Fruit fly (Drosophila melanogaster) whole organism, embryonic: Measurements from ENCODE around the gene Srp14.

Experiments
- Asciz ChIP-seq: fragments of 200-800 bp; sonication (Bioruptor generic); optimal IDR thresholded peaks from 2 replicates; lab custom pipeline; 2017; ENCODE audit warnings: missing biosample characterization, mild to moderate bottlenecking, missing genetic modification characterization, missing genetic modification reagents
- Bteb2 ChIP-seq: fragments of 200-800 bp; sonication (Bioruptor generic); optimal IDR thresholded peaks from 2 replicates; lab custom pipeline; 2016; ENCODE audit warnings: missing biosample characterization, missing genetic modification characterization
- CG11247 ChIP-seq: fragments of 200-800 bp; sonication (Bioruptor generic); IDR thresholded peaks from 2 replicates; pipeline ENCODE4 v1.3.6; 2022; ENCODE audit warnings: missing biosample characterization, missing genetic modification characterization
- CG11723 ChIP-seq: fragments of 200-800 bp; sonication (Bioruptor generic); optimal IDR thresholded peaks from 2 replicates; lab custom pipeline; 2017; ENCODE audit warnings: missing biosample characterization, mild to moderate bottlenecking, missing genetic modification characterization
- CG15696 ChIP-seq: fragments of 200-800 bp; sonication (Bioruptor generic); optimal IDR thresholded peaks from 2 replicates; lab custom pipeline; 2019; ENCODE audit warnings: missing biosample characterization, mild to moderate bottlenecking, missing genetic modification characterization, moderate library complexity
- CG18262 ChIP-seq: fragments of 200-800 bp; optimal IDR thresholded peaks from 3 replicates; lab custom pipeline; 2019; ENCODE audit warnings: missing biosample characterization, mild to moderate bottlenecking, missing genetic modification characterization, moderate library complexity
- CG1832 ChIP-seq: fragments of 200-800 bp; sonication (Bioruptor generic); optimal IDR thresholded peaks from 2 replicates; lab custom pipeline; 2017; ENCODE audit warnings: missing biosample characterization, mild to moderate bottlenecking, missing genetic modification characterization, inconsistent platforms
- CG18599 ChIP-seq: fragments of 200-800 bp; sonication (Bioruptor generic); optimal IDR thresholded peaks from 3 replicates; lab custom pipeline; 2017; ENCODE audit warnings: missing biosample characterization, missing genetic modification characterization, mild to moderate bottlenecking, moderate library complexity, missing genetic modification reagents
- CG3838 ChIP-seq: fragments of 200-800 bp; sonication (Bioruptor generic); optimal IDR thresholded peaks from 3 replicates; lab custom pipeline; 2016; ENCODE audit warnings: missing biosample characterization, missing genetic modification characterization
- CG4424 ChIP-seq: fragments of 200-800 bp; sonication (Bioruptor generic); optimal IDR thresholded peaks from 3 replicates; lab custom pipeline; 2016; ENCODE audit warnings: missing biosample characterization, missing genetic modification characterization
- CG4617 ChIP-seq: fragments of 200-800 bp; sonication (Bioruptor generic); optimal IDR thresholded peaks from 3 replicates; lab custom pipeline; 2016; ENCODE audit warnings: missing biosample characterization, missing genetic modification characterization, borderline replicate concordance
- CG6854 ChIP-seq: fragments of 200-800 bp; sonication (Bioruptor generic); optimal IDR thresholded peaks from 3 replicates; lab custom pipeline; 2017; ENCODE audit warnings: missing biosample characterization, mild to moderate bottlenecking, missing genetic modification characterization
- CG8290 ChIP-seq, 3 experiments: fragments of 200-800 bp; sonication (Bioruptor generic); optimal IDR thresholded peaks; 2 replicates each; lab custom pipeline; 2016 to 2019; ENCODE audit warnings: missing biosample characterization in 3 of 3, missing genetic modification characterization in 3 of 3, mild to moderate bottlenecking in 2 of 3, moderate library complexity in 1 of 3
- CG8478 ChIP-seq: fragments of >200 bp; optimal IDR thresholded peaks from 2 replicates; lab custom pipeline; 2018
- CG9609 ChIP-seq: fragments of 200-800 bp; sonication (Bioruptor generic); optimal IDR thresholded peaks from 3 replicates; lab custom pipeline; 2016; ENCODE audit warnings: missing biosample characterization, missing genetic modification characterization
- CG9932 ChIP-seq: fragments of 200-800 bp; sonication (Bioruptor generic); IDR thresholded peaks from 2 replicates; pipeline ENCODE4 v1.3.6; 2022; ENCODE audit warnings: missing biosample characterization, missing genetic modification characterization
- CHES-1-like ChIP-seq: fragments of 200-800 bp; sonication (Bioruptor generic); optimal IDR thresholded peaks from 2 replicates; lab custom pipeline; 2016; ENCODE audit warnings: missing biosample characterization, missing genetic modification characterization
- D ChIP-seq, 2 experiments: fragments of 200-800 bp in 1 of 2; fragments of >200 bp in 1 of 2; sonication (Bioruptor generic) in 1 of 2; optimal IDR thresholded peaks; 2 replicates in 1 of 2; 3 replicates in 1 of 2; lab custom pipeline; 2017; ENCODE audit warnings: mild to moderate bottlenecking in 1 of 2, missing biosample characterization in 1 of 2, missing genetic modification characterization in 1 of 2, missing genetic modification reagents in 1 of 2
- D19B ChIP-seq: fragments of 200-800 bp; sonication (Bioruptor generic); optimal IDR thresholded peaks from 2 replicates; lab custom pipeline; 2017; ENCODE audit warnings: missing biosample characterization, mild to moderate bottlenecking, missing genetic modification characterization
- Dfd ChIP-seq, 2 experiments: fragments of >200 bp; optimal IDR thresholded peaks; 2 replicates each; lab custom pipeline; 2017; ENCODE audit warnings: missing biosample characterization in 2 of 2, missing genetic modification characterization in 2 of 2
- Dp ChIP-seq: fragments of 200-800 bp; sonication (Bioruptor generic); optimal IDR thresholded peaks from 2 replicates; lab custom pipeline; 2018; ENCODE audit warnings: missing biosample characterization, mild to moderate bottlenecking, missing genetic modification characterization, moderate library complexity
- Elba2 ChIP-seq: fragments of 200-800 bp; sonication (Bioruptor generic); optimal IDR thresholded peaks from 3 replicates; lab custom pipeline; 2016; ENCODE audit warnings: missing biosample characterization, missing genetic modification characterization
- Fer1 ChIP-seq: fragments of 200-800 bp; sonication (Bioruptor generic); optimal IDR thresholded peaks from 2 replicates; lab custom pipeline; 2017; ENCODE audit warnings: missing biosample characterization, mild to moderate bottlenecking, missing genetic modification characterization
- Hmr ChIP-seq: fragments of 200-800 bp; sonication (Bioruptor generic); optimal IDR thresholded peaks from 3 replicates; lab custom pipeline; 2017; ENCODE audit warnings: mild to moderate bottlenecking, missing biosample characterization, missing genetic modification reagents, missing genetic modification characterization
- Mes4 ChIP-seq: fragments of 200-800 bp; sonication (Bioruptor generic); optimal IDR thresholded peaks from 2 replicates; lab custom pipeline; 2016; ENCODE audit warnings: missing biosample characterization, missing genetic modification characterization
- Myb ChIP-seq: fragments of 200-800 bp; sonication (Bioruptor generic); optimal IDR thresholded peaks from 2 replicates; lab custom pipeline; 2016; ENCODE audit warnings: missing biosample characterization, missing genetic modification characterization
- Pdp1 ChIP-seq, 2 experiments: fragments of 200-800 bp; sonication (Bioruptor generic); optimal IDR thresholded peaks; 3 replicates each; lab custom pipeline; 2016; ENCODE audit warnings: missing biosample characterization in 2 of 2, missing genetic modification characterization in 2 of 2, mild to moderate bottlenecking in 1 of 2, moderate library complexity in 1 of 2
- TFAM ChIP-seq: fragments of 200-800 bp; sonication (Bioruptor generic); optimal IDR thresholded peaks from 2 replicates; lab custom pipeline; 2017; ENCODE audit warnings: missing biosample characterization, missing genetic modification characterization, inconsistent platforms
- YL-1 ChIP-seq: fragments of 200-800 bp; sonication (Bioruptor generic); optimal IDR thresholded peaks from 3 replicates; lab custom pipeline; 2017; ENCODE audit warnings: missing biosample characterization, mild to moderate bottlenecking, missing genetic modification characterization
- ap ChIP-seq: fragments of 200-800 bp; sonication (Bioruptor generic); IDR thresholded peaks from 2 replicates; pipeline ENCODE4 v1.3.6; 2022; ENCODE audit warnings: missing biosample characterization, missing genetic modification characterization
- crol ChIP-seq: fragments of 200-800 bp; sonication (Bioruptor generic); IDR thresholded peaks from 2 replicates; pipeline ENCODE4 v1.3.6; 2022; ENCODE audit warnings: missing biosample characterization, missing genetic modification characterization
- dan ChIP-seq: fragments of 200-800 bp; sonication (Bioruptor generic); IDR thresholded peaks from 2 replicates; pipeline ENCODE4 v1.3.6; 2022; ENCODE audit warnings: missing biosample characterization, missing genetic modification characterization
- dpn ChIP-seq, 2 experiments: fragments of 200-800 bp; sonication (Bioruptor generic); optimal IDR thresholded peaks; 3 replicates each; lab custom pipeline; 2016; ENCODE audit warnings: missing biosample characterization in 2 of 2, missing genetic modification characterization in 2 of 2
- en ChIP-seq: fragments of 200-800 bp; sonication (Bioruptor generic); optimal IDR thresholded peaks from 2 replicates; lab custom pipeline; 2016; ENCODE audit warnings: missing biosample characterization, missing genetic modification characterization
- fd64A ChIP-seq: fragments of 200-800 bp; sonication (Bioruptor generic); optimal IDR thresholded peaks from 3 replicates; lab custom pipeline; 2018; ENCODE audit warnings: missing biosample characterization, mild to moderate bottlenecking, missing genetic modification characterization
- grau ChIP-seq: fragments of 200-800 bp; optimal IDR thresholded peaks from 3 replicates; lab custom pipeline; 2019; ENCODE audit warnings: missing biosample characterization, mild to moderate bottlenecking, missing genetic modification characterization, moderate library complexity
- h ChIP-seq: fragments of >200 bp; optimal IDR thresholded peaks from 2 replicates; lab custom pipeline; 2017
- hth ChIP-seq: fragments of >200 bp; optimal IDR thresholded peaks from 2 replicates; lab custom pipeline; 2017; ENCODE audit warnings: inconsistent platforms
- jing ChIP-seq: fragments of 200-800 bp; sonication (Bioruptor generic); optimal IDR thresholded peaks from 2 replicates; lab custom pipeline; 2018; ENCODE audit warnings: missing biosample characterization, mild to moderate bottlenecking, missing genetic modification characterization
- lbe ChIP-seq: fragments of 200-800 bp; sonication (Bioruptor generic); optimal IDR thresholded peaks from 2 replicates; lab custom pipeline; 2016; ENCODE audit warnings: missing biosample characterization, mild to moderate bottlenecking, missing genetic modification characterization
- pnt ChIP-seq: fragments of 200-800 bp; sonication (Bioruptor generic); optimal IDR thresholded peaks from 3 replicates; lab custom pipeline; 2016; ENCODE audit warnings: missing biosample characterization, missing genetic modification characterization
- prd ChIP-seq, 3 experiments: fragments of >200 bp in 2 of 3; fragments of 200-800 bp in 1 of 3; sonication (Bioruptor generic) in 1 of 3; optimal IDR thresholded peaks in 2 of 3; IDR thresholded peaks in 1 of 3; 2 replicates in 2 of 3; 3 replicates in 1 of 3; pipeline versions ENCODE4 v1.3.6 to Lab custom; 2017 to 2022; ENCODE audit warnings: missing biosample characterization in 1 of 3, missing genetic modification characterization in 1 of 3
- pum ChIP-seq: fragments of 200-800 bp; sonication (Bioruptor generic); optimal IDR thresholded peaks from 2 replicates; lab custom pipeline; 2016; ENCODE audit warnings: missing biosample characterization, missing genetic modification characterization
- sna ChIP-seq: fragments of 200-800 bp; sonication (Bioruptor generic); IDR thresholded peaks from 2 replicates; pipeline ENCODE4 v1.3.6; 2022; ENCODE audit warnings: missing biosample characterization, missing genetic modification characterization; ENCODE audit not compliant: partially characterized antibody
- tll ChIP-seq, 2 experiments: fragments of 200-800 bp in 1 of 2; fragments of >200 bp in 1 of 2; sonication (Bioruptor generic) in 1 of 2; optimal IDR thresholded peaks; 2 replicates each; lab custom pipeline; 2017 to 2019; ENCODE audit warnings: missing biosample characterization in 2 of 2, missing genetic modification characterization in 2 of 2, mild to moderate bottlenecking in 1 of 2, moderate library complexity in 1 of 2
- ttk ChIP-seq: fragments of 200-800 bp; sonication (Bioruptor generic); IDR thresholded peaks from 2 replicates; pipeline ENCODE4 v2.1.2; 2022; ENCODE audit warnings: missing biosample characterization, missing genetic modification characterization
- tup ChIP-seq: fragments of 200-800 bp; sonication (Bioruptor generic); optimal IDR thresholded peaks from 2 replicates; lab custom pipeline; 2016; ENCODE audit warnings: missing biosample characterization, mild to moderate bottlenecking, missing genetic modification characterization, moderate library complexity
- wor ChIP-seq: fragments of 200-800 bp; sonication (Bioruptor generic); IDR thresholded peaks from 2 replicates; pipeline ENCODE4 v1.3.6; 2022; ENCODE audit warnings: missing biosample characterization, missing genetic modification characterization

Srp14 gene

DNA sequence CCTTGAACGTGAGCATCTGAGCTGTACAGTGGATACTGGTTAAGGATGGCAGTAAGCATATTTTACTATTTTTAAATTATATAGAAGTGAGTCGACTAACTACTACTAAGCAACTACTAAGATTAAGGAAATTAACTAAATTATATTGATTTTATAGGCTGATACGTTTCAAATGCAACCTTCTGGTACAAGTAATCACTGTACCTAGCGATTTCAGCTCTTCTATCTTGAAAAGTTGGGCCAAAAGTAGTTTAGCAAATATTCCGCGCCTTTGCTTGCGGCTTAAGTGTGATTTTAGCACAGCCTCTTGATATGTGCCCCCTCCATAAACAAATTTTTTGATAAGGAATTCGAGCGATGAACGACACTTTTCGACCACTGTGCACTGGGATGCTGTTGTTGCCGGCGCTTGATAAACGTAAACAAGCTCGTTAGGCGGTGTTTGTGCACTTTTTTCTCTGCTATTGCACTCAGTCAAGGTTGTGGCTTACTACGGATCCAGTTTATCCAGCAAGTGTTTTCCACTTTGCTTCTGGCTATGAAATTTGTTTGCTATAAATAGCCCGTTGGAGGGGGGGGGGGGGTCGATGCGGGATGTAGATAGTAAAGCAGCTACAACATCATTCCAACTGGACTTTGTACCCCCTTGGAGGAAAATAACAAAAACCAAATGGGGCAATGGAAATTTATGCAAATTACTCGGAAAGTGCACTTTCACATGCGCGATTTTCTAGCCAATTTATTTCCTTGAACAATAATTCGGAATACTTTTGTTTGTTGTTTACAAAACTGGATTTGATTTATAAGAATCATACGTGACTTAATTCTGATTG, 23.4 kb upstream of the Srp14 start (continued):
- no peak for TF ChIP-seq CHES-1-like (GFP tag; lab: Kevin White, UChicago)
- TF ChIP-seq CG8290 (GFP tag; optimal IDR thresholded peaks at IDR 0.05; lab: Kevin White, UChicago) = no peak
- TF ChIP-seq CG8290 (tag; optimal IDR thresholded peaks at IDR 0.05; lab: Kevin White, UChicago) = no peak
- TF ChIP-seq D19B (GFP tag; lab: Kevin White, UChicago) = peak; percentile 52
- TF ChIP-seq h = no peak
- TF ChIP-seq en (GFP tag; lab: Kevin White, UChicago) = no peak
- TF ChIP-seq Fer1 = peak; percentile 66
- TF ChIP-seq CG6854 (GFP tag; lab: Kevin White, UChicago) = no peak
- TF ChIP-seq D (optimal IDR thresholded peaks at IDR 0.05; lab: Kevin White, UChicago) = no peak
- no peak for TF ChIP-seq D (GFP tag; optimal IDR thresholded peaks at IDR 0.05; lab: Kevin White, UChicago)
- peak; percentile 4 for TF ChIP-seq jing (GFP tag; lab: Kevin White, UChicago)
- no peak for TF ChIP-seq CG1832
- no peak for TF ChIP-seq CG8478 (lab: Kevin White, UChicago)
- no peak for TF ChIP-seq pum
- no peak for TF ChIP-seq Elba2 (GFP tag; lab: Kevin White, UChicago)
- TF ChIP-seq tup (GFP tag; lab: Kevin White, UChicago) = no peak
- peak; percentile 52 for TF ChIP-seq CG18262
- no peak for TF ChIP-seq prd (optimal IDR thresholded peaks at IDR 0.05; lab: Kevin White, UChicago)
- peak; percentile 76 for TF ChIP-seq prd (GFP tag; IDR thresholded peaks at IDR 0.05; lab: Robert Waterston, UW)
- TF ChIP-seq CG4617 (GFP tag; lab: Kevin White, UChicago) = no peak
- TF ChIP-seq YL-1 = no peak
- peak; percentile 49 for TF ChIP-seq CG4424 (GFP tag; lab: Kevin White, UChicago)
- peak; percentile 55 for TF ChIP-seq CG18599
- no peak for TF ChIP-seq wor (GFP tag; lab: Robert Waterston, UW)
- TF ChIP-seq crol (GFP tag; lab: Robert Waterston, UW) = peak; percentile 38
- TF ChIP-seq fd64A (GFP tag; lab: Kevin White, UChicago) = no peak
- peak; percentile 5 for TF ChIP-seq Bteb2
- no peak for TF ChIP-seq TFAM (GFP tag; lab: Kevin White, UChicago)
- TF ChIP-seq Myb (GFP tag; lab: Kevin White, UChicago) = peak; percentile 24
- no peak for TF ChIP-seq Dp (GFP tag; lab: Kevin White, UChicago)
- TF ChIP-seq CG11723 (GFP tag; lab: Kevin White, UChicago) = peak; percentile 26
- no peak for TF ChIP-seq lbe (GFP tag; lab: Kevin White, UChicago)
- peak; percentile 94 for TF ChIP-seq grau (tag; lab: Kevin White, UChicago)
- TF ChIP-seq Asciz = no peak
- TF ChIP-seq Pdp1 (GFP tag; optimal IDR thresholded peaks at IDR 0.05; lab: Kevin White, UChicago) = peak in 1 of 2 experiments; percentile 1
- TF ChIP-seq Mes4 (GFP tag; lab: Kevin White, UChicago) = no peak
- TF ChIP-seq CG15696 (tag; lab: Kevin White, UChicago) = peak; percentile 11
- no peak for TF ChIP-seq hth (lab: Kevin White, UChicago)
- TF ChIP-seq CG9609 (GFP tag; lab: Kevin White, UChicago) = no peak
- no peak for TF ChIP-seq tll (GFP tag; optimal IDR thresholded peaks at IDR 0.05; lab: Kevin White, UChicago)
- no peak for TF ChIP-seq CG3838 (GFP tag; lab: Kevin White, UChicago)
- peak; percentile 66 for TF ChIP-seq ap (GFP tag; lab: Robert Waterston, UW)
- TF ChIP-seq CG9932 = peak; percentile 90
- TF ChIP-seq Dfd (GFP tag; optimal IDR thresholded peaks at IDR 0.05; lab: Kevin White, UChicago) = no peak
- peak; percentile 51 to 73 for TF ChIP-seq dpn (GFP tag; optimal IDR thresholded peaks at IDR 0.05; lab: Kevin White, UChicago)
- peak; percentile 79 for TF ChIP-seq CG11247 (GFP tag; lab: Robert Waterston, UW)
- peak; percentile 66 for TF ChIP-seq ttk (GFP tag; lab: Robert Waterston, UW)
- TF ChIP-seq pnt (GFP tag; lab: Kevin White, UChicago) = no peak
- peak; percentile 59 for TF ChIP-seq Hmr (GFP tag; lab: Kevin White, UChicago)
- no peak for TF ChIP-seq sna (GFP tag; lab: Robert Waterston, UW)
- TF ChIP-seq dan (GFP tag; lab: Robert Waterston, UW) = no peak
